Worm (Caenorhabditis elegans) whole organism, L4/young adult: ENCODE data around the gene rbmx-2.

ENCODE experiments used
- W03F9.2 ChIP-seq: fragments of 150-350 bp; optimal IDR thresholded peaks from 2 replicates; lab custom pipeline; 2014; ENCODE audit warnings: missing biosample characterization, missing genetic modification characterization
- dao-5 ChIP-seq: sonication (generic microtip); optimal IDR thresholded peaks from 2 replicates; lab custom pipeline; 2016; ENCODE audit warnings: missing genotype, missing genetic modification characterization, moderate library complexity, missing compliant biosample characterization
- him-1 ChIP-seq: sonication (generic microtip); optimal IDR thresholded peaks from 2 replicates; lab custom pipeline; 2016; ENCODE audit warnings: missing genotype, missing genetic modification reagents, missing genetic modification characterization, missing compliant biosample characterization

- TF ChIP-seq him-1 (tag; lab: Kevin White, UChicago) (no peak), W03F9.2 (tag; lab: Kevin White, UChicago) (no peak), dao-5 (tag; lab: Kevin White, UChicago) (no peak)
These were observed 48.5 kb upstream of the rbmx-2 start, which contains the start of gene blos-4 for ce11 chrII:6245199-6245702.
